Worm (Caenorhabditis elegans) whole organism, dauer: ENCODE results near the gene cul-3.
"Not testable (repeated sequence)": the region's sequence is repeated elsewhere in the genome, so short reads cannot be mapped to it uniquely, and the experiment has no call there.

Experiments
- unc-62 ChIP-seq: sonication (generic microtip); optimal IDR thresholded peaks from 2 replicates; lab custom pipeline; 2017; ENCODE audit warnings: missing biosample characterization, missing genetic modification reagents, missing genetic modification characterization

The cul-3 gene

DNA sequence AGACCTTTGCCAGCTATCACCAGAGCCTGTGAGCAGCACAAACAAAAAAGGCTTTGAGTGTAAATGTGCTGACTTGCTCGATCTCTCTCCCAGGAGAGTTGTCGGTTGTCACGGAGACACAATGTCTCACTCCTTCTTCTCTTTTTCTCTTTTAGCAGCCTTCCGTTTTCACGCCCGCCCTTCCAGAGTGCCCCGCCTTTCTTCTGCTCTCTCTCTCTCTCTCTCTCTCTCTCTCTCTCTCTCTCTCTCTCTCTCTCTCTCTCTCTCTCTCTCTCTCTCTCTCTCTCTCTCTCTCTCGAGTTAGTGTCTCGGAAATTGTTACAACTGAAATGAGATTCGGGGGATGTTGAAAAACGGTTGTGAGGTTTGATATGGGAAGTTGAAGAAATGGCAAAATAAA, 3.8 kb upstream of the cul-3 start:
- TF ChIP-seq unc-62 = no peak

DNA sequence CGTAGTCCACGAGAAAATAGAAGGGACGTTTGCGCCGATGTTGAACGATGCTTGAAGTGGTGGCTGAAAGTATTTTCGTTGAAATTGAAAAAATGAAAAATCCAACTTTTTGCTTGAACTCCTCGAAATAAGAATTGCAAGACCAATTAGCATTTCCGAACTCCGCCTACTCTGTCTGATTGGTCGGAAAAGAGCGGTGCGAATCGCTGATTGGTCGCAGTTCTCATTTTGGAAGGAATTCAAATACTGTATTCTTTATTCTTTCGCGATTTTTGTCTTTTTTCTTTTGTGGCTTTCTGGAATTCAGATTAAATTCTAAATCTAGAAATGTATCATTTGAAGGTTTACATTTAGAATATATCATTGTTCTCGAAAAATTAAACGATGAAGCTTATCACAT, 2.7 kb upstream of the cul-3 start:
- no peak for TF ChIP-seq unc-62

DNA sequence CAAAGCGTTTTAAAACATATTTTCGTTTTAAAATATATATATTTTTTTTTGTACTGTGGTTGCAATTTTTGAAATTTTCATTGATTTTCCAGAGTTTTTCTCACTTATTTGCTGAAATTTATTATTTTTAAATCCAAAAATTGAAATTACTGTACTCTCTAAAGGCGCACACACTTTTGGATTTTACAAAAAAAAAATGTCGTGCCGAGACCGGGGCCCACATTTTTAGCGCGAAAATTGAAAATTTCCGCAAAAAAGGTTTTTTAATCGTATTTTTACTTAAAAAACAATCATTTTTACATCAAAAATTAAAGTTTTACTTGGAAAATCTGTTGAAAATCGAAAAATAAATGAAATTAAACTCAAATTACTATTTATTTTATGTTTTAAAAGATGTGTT, 7.9 kb downstream of the cul-3 start:
- TF ChIP-seq unc-62 = no peak

DNA sequence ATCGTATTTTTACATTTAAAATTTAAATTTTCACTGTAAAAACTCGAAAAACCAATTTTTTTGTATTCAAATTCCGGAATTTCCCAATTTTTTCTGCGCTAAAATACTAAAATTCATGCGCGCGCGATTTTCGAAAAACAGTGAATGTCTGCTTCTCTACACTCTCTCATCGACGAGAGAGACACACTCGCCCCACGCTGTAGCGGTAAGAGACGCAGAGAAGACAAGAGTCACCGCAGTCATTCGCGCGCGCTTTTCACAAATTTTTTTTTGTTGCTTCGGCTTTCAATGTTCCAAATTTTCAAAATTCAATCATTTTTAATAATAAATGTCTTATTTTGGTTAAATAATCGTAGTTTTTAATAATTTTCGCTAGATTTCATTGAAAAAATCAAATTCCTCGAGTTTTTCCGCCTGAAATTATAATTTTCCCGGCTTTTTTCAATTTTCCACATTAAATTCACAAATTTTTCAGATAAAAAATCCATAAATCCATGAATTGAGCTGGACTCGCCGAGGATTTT, 8.5 kb downstream of the cul-3 start, which contains the start of gene arid-1:
arid-1 (plus strand) TSS at position 474 of the 524 bp plus-strand sequence.
- no peak for TF ChIP-seq unc-62

DNA sequence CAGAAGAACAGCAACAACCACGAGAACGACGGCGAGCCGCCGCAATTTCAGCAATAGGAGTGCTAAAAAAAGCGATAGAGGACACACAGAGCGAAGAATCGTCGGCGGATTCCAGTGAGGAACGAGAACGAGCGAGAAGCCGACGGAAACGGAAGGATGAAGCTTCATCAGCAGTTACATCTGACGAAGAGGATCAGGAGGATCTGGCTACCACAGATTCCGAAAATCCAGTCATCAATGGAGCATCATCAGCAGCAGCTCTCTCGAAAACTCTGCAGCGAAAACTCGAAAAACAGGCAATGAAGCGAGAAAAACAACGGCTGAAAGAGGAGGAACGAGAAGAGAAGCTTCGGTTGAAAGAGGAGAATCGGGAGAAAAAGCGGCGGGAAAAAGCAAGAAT, 12.2 kb downstream of the cul-3 start:
- no peak for TF ChIP-seq unc-62

DNA sequence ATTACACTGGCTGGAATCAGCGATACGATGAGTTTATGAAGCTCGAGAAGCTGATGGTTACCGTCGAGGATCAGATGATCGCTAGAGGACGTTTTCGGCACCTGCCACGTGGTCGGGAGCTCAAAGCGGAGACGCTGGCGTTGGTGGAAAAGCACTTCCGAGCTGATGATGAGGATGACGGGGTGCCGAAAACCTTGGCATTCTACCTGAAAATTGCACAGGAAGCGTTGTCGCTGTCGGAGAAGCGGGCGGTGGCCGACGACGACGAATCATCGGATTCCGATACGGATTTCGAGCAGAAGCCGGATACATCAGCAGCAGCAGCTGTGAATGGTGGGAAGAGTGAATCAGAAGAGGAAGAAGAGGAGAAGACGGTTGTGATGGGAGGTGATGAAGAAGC, 17.5 kb downstream of the cul-3 start:
- no peak for TF ChIP-seq unc-62

DNA sequence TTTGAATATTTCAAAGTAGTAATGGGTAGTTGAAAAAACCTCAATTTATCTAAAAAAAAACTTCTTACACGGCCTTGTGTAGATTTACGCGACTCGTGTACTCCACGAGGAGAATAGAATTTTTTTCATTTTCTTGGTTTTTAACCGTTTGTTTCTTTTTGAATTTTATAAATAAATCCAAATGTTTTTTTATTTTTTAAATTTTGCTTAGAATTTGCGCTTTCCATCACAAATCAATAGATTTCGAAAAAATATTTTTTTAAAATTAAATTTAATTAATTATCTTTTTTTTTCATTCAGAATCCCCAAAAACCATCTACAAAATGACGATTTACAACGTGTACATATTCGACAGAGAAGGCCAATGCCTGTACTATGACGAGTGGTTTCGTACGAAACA, 24.1 kb downstream of the cul-3 start, which contains the start of gene trpp-1:
trpp-1 (plus strand) TSS at position 301 of the 400 bp plus-strand sequence.
- TF ChIP-seq unc-62 = no peak

DNA sequence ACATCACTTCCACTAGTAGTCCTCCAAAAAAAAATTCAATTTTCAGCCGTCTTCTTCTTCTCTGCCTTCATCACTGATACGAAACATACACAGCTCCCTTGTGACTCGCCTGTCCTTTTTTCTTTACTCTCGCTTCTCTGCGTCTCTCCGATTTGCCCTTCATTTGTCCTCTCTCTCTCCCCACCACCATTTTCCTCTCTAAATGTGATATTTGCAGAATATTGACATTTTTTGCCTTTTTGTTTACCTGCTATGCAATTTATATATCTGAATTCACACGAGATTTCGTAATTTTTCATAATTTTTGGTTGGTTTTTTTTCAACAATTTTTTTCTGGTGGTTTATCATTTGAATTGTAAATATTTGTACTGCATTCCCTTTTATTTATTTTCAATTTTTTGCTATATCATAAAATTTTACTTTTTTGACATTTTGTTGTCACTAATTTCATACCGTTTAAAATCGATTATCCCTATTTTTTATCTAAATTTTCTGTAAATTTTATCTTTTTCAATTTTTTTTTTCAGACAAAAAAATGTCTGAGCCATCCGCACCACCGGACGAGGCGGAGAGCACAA, 26.7 kb downstream of the cul-3 start, which contains the start of gene lec-12:
lec-12 (plus strand) TSS at position 528 of the 578 bp plus-strand sequence.
- TF ChIP-seq unc-62 = no peak

DNA sequence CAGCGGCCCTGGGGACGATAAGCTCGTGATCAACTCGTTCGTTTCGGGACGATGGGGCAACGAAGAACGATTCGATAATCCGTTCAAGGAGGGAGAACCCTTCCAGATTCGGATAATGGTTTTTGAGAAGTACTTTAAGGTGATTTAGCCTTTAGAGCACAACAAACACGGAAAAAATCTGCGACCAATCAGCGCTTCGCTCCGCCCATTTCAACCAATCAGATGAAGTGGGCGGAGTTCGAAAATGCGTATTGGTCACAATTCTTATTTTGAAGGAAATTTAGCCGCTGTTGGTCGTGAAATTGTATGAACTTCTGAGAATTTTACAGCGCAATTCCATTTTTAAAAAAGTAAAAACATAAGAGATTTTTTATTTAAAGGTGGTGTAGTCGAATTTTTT, 29.6 kb downstream of the cul-3 start:
- TF ChIP-seq unc-62 = no peak

DNA sequence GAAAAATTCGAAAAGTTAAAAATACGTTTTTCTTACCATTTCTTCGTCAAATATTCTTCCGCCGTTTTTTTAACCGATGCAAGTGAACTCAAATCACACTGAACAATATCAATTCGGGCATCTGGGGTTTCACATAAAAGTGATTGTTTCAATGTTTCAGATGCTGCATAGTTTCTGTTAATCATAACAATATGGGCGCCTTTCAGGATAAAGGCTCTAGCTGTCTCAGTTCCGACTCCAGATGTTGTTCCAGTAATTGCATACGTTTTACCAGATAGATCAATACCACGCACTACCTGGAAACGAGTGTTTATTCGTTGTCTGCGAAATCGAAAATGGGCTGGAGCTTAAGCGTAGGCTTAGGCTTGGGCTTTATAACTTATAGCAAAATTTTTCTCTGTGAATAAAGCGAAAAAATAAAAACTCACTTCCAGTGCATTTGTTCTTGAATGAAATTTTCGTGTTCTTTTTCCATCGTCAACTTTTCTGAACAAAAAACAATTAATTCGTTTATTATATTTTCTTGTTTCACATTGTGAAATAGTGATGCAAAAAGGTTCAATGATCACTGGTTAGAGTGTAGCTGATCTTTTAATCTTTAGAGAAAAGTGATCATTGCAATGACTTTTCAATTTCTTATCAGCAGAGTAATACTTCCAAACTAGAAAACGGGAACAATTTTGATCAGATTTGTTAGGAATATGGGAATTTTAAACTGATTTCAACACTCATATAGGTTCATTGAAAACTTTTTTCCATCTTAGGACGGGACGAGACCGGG, 34.4 kb downstream of the cul-3 start:
- TF ChIP-seq unc-62 = no peak

DNA sequence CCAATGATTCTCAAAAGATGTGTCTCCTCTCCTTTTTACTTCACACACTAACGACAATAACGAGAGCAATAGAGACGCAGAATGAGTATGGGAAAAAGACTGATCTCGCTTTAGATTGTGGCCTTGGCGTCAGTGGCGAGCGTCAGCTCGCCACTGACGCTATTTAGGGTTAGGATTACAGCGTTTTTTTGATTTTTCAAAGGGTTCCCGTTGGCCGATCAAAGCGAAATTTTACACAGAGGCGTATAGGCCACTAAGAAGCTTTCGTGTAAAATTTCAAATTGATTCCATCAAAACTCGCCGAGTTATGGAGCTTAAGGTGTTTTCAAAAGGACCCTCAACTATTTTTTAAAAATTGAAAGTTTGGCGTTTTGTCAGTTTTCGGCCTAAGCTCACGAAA, 35.5 kb downstream of the cul-3 start, which contains the start of gene DC2.5:
DC2.5 (minus strand) TSS at position 101 of the 400 bp plus-strand sequence.
- TF ChIP-seq unc-62 = not testable (repeated sequence)

DNA sequence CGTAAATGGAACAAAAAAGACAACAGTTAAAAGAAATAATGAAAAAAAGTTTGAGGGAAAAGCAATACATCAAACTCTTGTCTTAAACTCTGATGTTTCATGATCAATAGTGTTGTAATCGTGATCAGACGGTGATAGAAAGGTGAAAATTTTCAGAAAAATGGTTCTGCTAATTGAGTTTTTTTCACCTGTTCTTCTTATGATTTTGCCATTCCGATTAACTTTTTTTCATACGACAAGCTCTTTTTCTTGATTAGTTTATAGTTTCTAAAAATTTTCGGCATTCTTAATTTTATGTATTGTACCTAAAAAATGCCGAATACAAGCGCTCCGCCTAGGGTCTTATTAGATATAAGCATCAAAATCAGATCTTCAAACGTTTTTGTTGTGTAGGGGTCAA, 38.5 kb downstream of the cul-3 start:
- no peak for TF ChIP-seq unc-62

DNA sequence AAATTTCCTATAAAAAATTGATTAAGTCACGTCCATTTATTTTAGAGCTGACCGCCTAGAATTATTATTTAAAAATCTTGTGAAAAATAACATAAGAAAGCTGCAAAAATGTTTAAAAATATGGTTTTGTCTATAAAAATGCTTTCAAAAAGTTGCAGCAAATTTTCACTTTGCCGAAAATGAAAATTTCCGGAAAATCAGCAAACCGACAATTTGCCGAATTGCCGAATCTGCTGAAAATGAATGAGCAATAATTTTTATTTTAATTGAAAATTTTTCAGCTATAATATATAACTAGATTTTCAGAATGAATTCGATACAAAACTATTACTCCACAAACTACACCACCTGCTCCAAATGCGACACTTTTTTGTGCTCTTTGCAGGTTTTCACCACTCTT, 39.6 kb downstream of the cul-3 start, which contains the start of gene srh-78:
srh-78 (plus strand) TSS at position 301 of the 400 bp plus-strand sequence.
- no peak for TF ChIP-seq unc-62

DNA sequence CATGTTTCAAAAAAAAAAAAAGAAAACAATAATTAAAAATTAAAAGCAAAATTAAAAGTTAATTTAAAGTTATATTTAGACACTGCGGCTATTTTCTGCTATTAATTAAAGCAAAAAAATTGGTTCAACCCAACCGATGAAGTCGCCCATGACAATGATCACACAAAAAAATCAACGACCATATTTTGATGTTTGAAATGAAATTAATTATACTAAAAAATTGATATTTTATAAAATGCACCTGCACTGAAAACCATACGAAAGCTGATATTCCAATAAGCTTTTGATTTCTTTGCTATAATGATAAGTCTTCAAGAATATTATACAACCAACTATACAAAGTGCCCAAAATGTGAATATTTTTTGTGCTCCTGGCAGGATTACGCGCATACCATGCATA, 42.4 kb downstream of the cul-3 start, which contains the start of gene srh-80:
srh-80 (plus strand) TSS at position 301 of the 400 bp plus-strand sequence.
- no peak for TF ChIP-seq unc-62

DNA sequence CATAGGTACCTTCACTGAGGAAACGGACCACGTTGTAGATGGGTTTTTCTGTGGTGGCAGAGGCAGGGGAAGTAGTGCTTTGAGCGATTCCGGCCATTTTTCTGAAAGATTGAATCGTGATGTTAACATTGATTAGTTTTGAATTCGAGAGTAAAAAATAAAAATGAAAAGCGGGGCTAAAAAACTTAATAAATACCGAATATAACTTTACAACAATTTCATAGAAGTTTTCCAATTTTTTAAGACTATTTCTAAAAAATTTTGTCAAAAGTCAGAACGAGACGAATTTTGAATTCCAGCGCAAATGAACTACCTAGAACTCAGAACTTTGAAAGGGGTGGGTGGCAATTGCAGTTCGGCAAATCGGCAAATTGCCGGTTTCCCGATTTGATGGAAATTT, 57.4 kb downstream of the cul-3 start, which contains the start of gene kin-33:
kin-33 (minus strand) TSS at position 101 of the 400 bp plus-strand sequence.
- no peak for TF ChIP-seq unc-62
